Worm (Caenorhabditis elegans) whole organism, L1 larva: Measurements from ENCODE around the gene spe-41.

ENCODE experiments used
- aha-1 ChIP-seq: fragments of 150-350 bp; optimal IDR thresholded peaks from 2 replicates; lab custom pipeline; 2014; ENCODE audit warnings: missing biosample characterization, missing genetic modification characterization
- blmp-1 ChIP-seq: fragments of 150-350 bp; optimal IDR thresholded peaks from 2 replicates; lab custom pipeline; 2014; ENCODE audit warnings: missing biosample characterization, missing genetic modification characterization
- fkh-10 ChIP-seq: sonication (generic microtip); optimal IDR thresholded peaks from 2 replicates; lab custom pipeline; 2017; ENCODE audit warnings: missing biosample characterization, missing genetic modification reagents, missing genetic modification characterization
- fkh-8 ChIP-seq: sonication (generic microtip); optimal IDR thresholded peaks from 2 replicates; lab custom pipeline; 2016; ENCODE audit warnings: mild to moderate bottlenecking, missing genetic modification characterization, missing compliant biosample characterization
- grh-1 ChIP-seq: fragments of 200-800 bp; sonication (Bioruptor generic); IDR thresholded peaks from 2 replicates; pipeline ENCODE4 v1.3.6; 2022; ENCODE audit warnings: missing genetic modification reagents, missing genetic modification characterization, missing compliant biosample characterization
- jun-1 ChIP-seq: fragments of 150-350 bp; optimal IDR thresholded peaks from 2 replicates; lab custom pipeline; 2014; ENCODE audit warnings: missing biosample characterization, missing genetic modification reagents, missing genetic modification characterization
- lsy-2 ChIP-seq, 2 experiments: fragments of 150-350 bp; optimal IDR thresholded peaks; 2 replicates each; lab custom pipeline; 2014; ENCODE audit warnings: missing biosample characterization in 2 of 2, missing genetic modification characterization in 2 of 2
- mdl-1 ChIP-seq, 2 experiments: fragments of 150-350 bp; optimal IDR thresholded peaks; 2 replicates each; lab custom pipeline; 2014 to 2017; ENCODE audit warnings: missing biosample characterization in 2 of 2, missing genetic modification characterization in 2 of 2, inconsistent platforms in 1 of 2
- nhr-11 ChIP-seq: fragments of 150-350 bp; optimal IDR thresholded peaks from 2 replicates; lab custom pipeline; 2014; ENCODE audit warnings: missing biosample characterization, missing genetic modification characterization
- nhr-77 ChIP-seq: fragments of 150-350 bp; optimal IDR thresholded peaks from 2 replicates; lab custom pipeline; 2014; ENCODE audit warnings: missing biosample characterization, missing genetic modification characterization
- rnt-1 ChIP-seq: sonication (generic microtip); optimal IDR thresholded peaks from 2 replicates; lab custom pipeline; 2016; ENCODE audit warnings: mild to moderate bottlenecking, missing genetic modification characterization, moderate library complexity, missing compliant biosample characterization
- snpc-4 ChIP-seq: fragments of 150-350 bp; optimal IDR thresholded peaks from 2 replicates; lab custom pipeline; 2014; ENCODE audit warnings: missing biosample characterization, missing genetic modification characterization
- ztf-4 ChIP-seq: fragments of 150-350 bp; optimal IDR thresholded peaks from 2 replicates; lab custom pipeline; 2014; ENCODE audit warnings: missing biosample characterization, missing genetic modification characterization

- TF ChIP-seq fkh-10 (GFP tag; lab: Kevin White, UChicago): no peak
- no peak for TF ChIP-seq rnt-1 (tag; lab: Kevin White, UChicago)
- TF ChIP-seq mdl-1 (tag; optimal IDR thresholded peaks at IDR 0.05; lab: Kevin White, UChicago): no peak
- no peak for TF ChIP-seq grh-1
- TF ChIP-seq jun-1: no peak
- TF ChIP-seq fkh-8 (tag; lab: Kevin White, UChicago): no peak
- TF ChIP-seq blmp-1 (tag; lab: Kevin White, UChicago): no peak
- TF ChIP-seq nhr-77 (tag; lab: Kevin White, UChicago): no peak
- TF ChIP-seq snpc-4 (tag; lab: Kevin White, UChicago): no peak
- TF ChIP-seq nhr-11 (tag; lab: Kevin White, UChicago): no peak
- TF ChIP-seq lsy-2 (tag; optimal IDR thresholded peaks at IDR 0.05; lab: Kevin White, UChicago): no peak
- no peak for TF ChIP-seq ztf-4 (tag; lab: Kevin White, UChicago)
- TF ChIP-seq aha-1 (tag; lab: Kevin White, UChicago): no peak
These were observed 17.3 kb downstream of the spe-41 start for ce11 chrIII:3426741-3427140.
